Worm (Caenorhabditis elegans): ENCODE measurements around the gene F32A5.4.

DNA sequence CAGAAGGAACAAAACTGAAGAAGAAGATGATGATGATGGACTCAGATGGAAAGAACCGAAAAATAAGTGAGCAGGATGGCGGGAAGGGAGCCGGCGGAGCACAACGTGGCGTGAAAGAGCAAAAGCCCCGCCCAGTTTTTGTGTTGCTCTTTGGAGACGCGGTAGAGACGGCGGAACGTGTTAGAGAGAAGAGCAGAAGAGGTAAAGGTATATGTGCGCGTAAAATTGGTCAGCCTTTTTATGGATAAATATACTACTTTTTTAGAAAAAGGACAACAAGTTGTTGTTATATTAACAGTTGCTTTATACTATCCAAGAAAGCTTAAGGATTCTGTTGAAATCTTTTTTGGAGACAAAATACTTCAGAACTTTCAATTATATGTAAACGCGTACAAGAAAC, 11.9 kb upstream of the F32A5.4 start, which contains the start of gene E04F6.10:
- TF ChIP-seq jun-1 (tag; optimal IDR thresholded peaks at IDR 0.05) (no peak), T26A8.4 (GFP tag; IDR thresholded peaks at IDR 0.05) (no peak), dpl-1 (GFP tag; optimal IDR thresholded peaks at IDR 0.05) (no peak), hlh-30 (tag; optimal IDR thresholded peaks at IDR 0.05; ENCODE audit: insufficient read depth) (no peak), daf-12 (tag; optimal IDR thresholded peaks at IDR 0.05) (no peak), egl-27 (tag; optimal IDR thresholded peaks at IDR 0.05) (no peak), lin-39 (tag; optimal IDR thresholded peaks at IDR 0.05) (no peak)
